Fruit fly (Drosophila melanogaster) whole organism, adult: ENCODE measurements around the gene CG11679.

Experiments used
- CG12768 ChIP-seq: fragments of 200-800 bp; sonication (Bioruptor generic); optimal IDR thresholded peaks from 2 replicates; lab custom pipeline; 2017; ENCODE audit warnings: missing biosample characterization, missing genetic modification characterization, mild to moderate bottlenecking, moderate library complexity, missing genetic modification reagents
- CG14711 ChIP-seq: fragments of 200-800 bp; sonication (Bioruptor generic); optimal IDR thresholded peaks from 2 replicates; lab custom pipeline; 2018; ENCODE audit warnings: missing biosample characterization, mild to moderate bottlenecking, missing genetic modification characterization, moderate library complexity
- CG5204 ChIP-seq: fragments of 200-800 bp; sonication (Bioruptor generic); optimal IDR thresholded peaks from 2 replicates; lab custom pipeline; 2016; ENCODE audit warnings: missing biosample characterization, missing genetic modification characterization
- CG7101 ChIP-seq: fragments of 200-800 bp; sonication (Bioruptor generic); optimal IDR thresholded peaks from 2 replicates; lab custom pipeline; 2018; ENCODE audit warnings: missing biosample characterization, mild to moderate bottlenecking, missing genetic modification characterization, moderate library complexity
- kay ChIP-seq: fragments of 200-800 bp; sonication (Bioruptor generic); peaks from one replicate; lab custom pipeline; 2016; ENCODE audit warnings: missing biosample characterization, missing genetic modification characterization, borderline replicate concordance

DNA sequence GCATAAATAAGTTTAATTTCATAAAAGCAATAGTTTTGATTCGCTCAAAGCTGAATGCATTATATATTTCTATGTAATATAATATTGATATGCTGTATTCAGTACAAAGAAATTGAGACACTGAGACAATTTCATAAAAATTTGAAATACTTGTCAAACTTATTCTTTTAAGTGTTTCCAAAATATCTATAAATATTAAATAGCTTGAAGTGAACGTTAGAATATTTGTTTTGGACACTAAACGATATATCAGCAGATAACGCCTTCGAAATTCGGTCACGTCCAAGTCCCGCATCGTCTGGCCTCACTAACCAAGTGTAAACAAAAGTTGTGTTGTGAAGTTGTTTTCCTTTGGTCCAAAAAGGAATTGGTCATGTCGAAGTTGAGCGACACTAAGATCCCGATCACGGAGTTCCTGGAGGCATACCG is 28.0 kb downstream of the CG11679 start:
- TF ChIP-seq CG12768 (GFP tag; lab: Kevin White, UChicago) = no peak
- no peak for TF ChIP-seq CG14711 (tag; lab: Kevin White, UChicago)
- no peak for TF ChIP-seq CG7101 (tag; lab: Kevin White, UChicago)
- TF ChIP-seq kay (GFP tag; lab: Kevin White, UChicago) = no peak
- TF ChIP-seq CG5204 (GFP tag; lab: Kevin White, UChicago) = no peak
